Worm (Caenorhabditis elegans) whole organism, late embryonic: ENCODE measurements around the gene ZK1010.5.

Source experiments
- C38D4.7 ChIP-seq: fragments of 200-800 bp; sonication (Bioruptor generic); optimal IDR thresholded peaks from 2 replicates; lab custom pipeline; 2018; ENCODE audit warnings: mild to moderate bottlenecking, missing genetic modification characterization, moderate library complexity, missing compliant biosample characterization
- K02D7.2 ChIP-seq: sonication (generic microtip); optimal IDR thresholded peaks from 2 replicates; lab custom pipeline; 2017; ENCODE audit warnings: mild to moderate bottlenecking, missing genetic modification characterization, missing compliant biosample characterization
- K09A11.1 ChIP-seq: sonication (generic microtip); optimal IDR thresholded peaks from 2 replicates; lab custom pipeline; 2017; ENCODE audit warnings: antibody characterized with exemption, mild to moderate bottlenecking, missing genetic modification characterization, missing compliant biosample characterization; ENCODE audit not compliant: insufficient read depth
- T23F11.4 ChIP-seq: fragments of 200-800 bp; sonication (Bioruptor generic); optimal IDR thresholded peaks from 2 replicates; lab custom pipeline; 2018; ENCODE audit warnings: mild to moderate bottlenecking, missing genetic modification characterization, missing compliant biosample characterization
- Y22D7AL.16 ChIP-seq: sonication (generic microtip); optimal IDR thresholded peaks from 2 replicates; lab custom pipeline; 2016; ENCODE audit warnings: missing genetic modification characterization, missing compliant biosample characterization
- ahr-1 ChIP-seq: sonication (generic microtip); optimal IDR thresholded peaks from 2 replicates; lab custom pipeline; 2016; ENCODE audit warnings: missing genetic modification characterization, missing compliant biosample characterization
- ceh-2 ChIP-seq: sonication (generic microtip); optimal IDR thresholded peaks from 2 replicates; lab custom pipeline; 2016; ENCODE audit warnings: missing genotype, missing genetic modification characterization, missing compliant biosample characterization
- ceh-22 ChIP-seq: sonication (generic microtip); optimal IDR thresholded peaks from 2 replicates; lab custom pipeline; 2017; ENCODE audit warnings: missing biosample characterization, missing genetic modification characterization
- ceh-31 ChIP-seq: sonication (generic microtip); optimal IDR thresholded peaks from 2 replicates; lab custom pipeline; 2016; ENCODE audit warnings: missing genetic modification characterization, missing compliant biosample characterization
- ceh-34 ChIP-seq: sonication (generic microtip); optimal IDR thresholded peaks from 2 replicates; lab custom pipeline; 2016; ENCODE audit warnings: mild to moderate bottlenecking, missing genetic modification characterization, missing compliant biosample characterization
- ceh-45 ChIP-seq: fragments of 200-800 bp; sonication (Bioruptor generic); IDR thresholded peaks from 2 replicates; pipeline ENCODE4 v1.3.6; 2022; ENCODE audit warnings: missing genetic modification reagents, missing genetic modification characterization, missing compliant biosample characterization
- ceh-6 ChIP-seq: fragments of 200-800 bp; sonication (Bioruptor generic); optimal IDR thresholded peaks from 2 replicates; lab custom pipeline; 2018; ENCODE audit warnings: mild to moderate bottlenecking, missing genetic modification characterization, missing compliant biosample characterization
- ceh-9 ChIP-seq: sonication (generic microtip); optimal IDR thresholded peaks from 2 replicates; lab custom pipeline; 2016; ENCODE audit warnings: mild to moderate bottlenecking, missing genetic modification characterization, inconsistent platforms, missing compliant biosample characterization
- elt-4 ChIP-seq: sonication (generic microtip); optimal IDR thresholded peaks from 2 replicates; lab custom pipeline; 2016; ENCODE audit warnings: missing genetic modification characterization, missing compliant biosample characterization
- ets-4 ChIP-seq: sonication (generic microtip); optimal IDR thresholded peaks from 2 replicates; lab custom pipeline; 2016; ENCODE audit warnings: missing genetic modification characterization, missing compliant biosample characterization
- fax-1 ChIP-seq: sonication (generic microtip); optimal IDR thresholded peaks from 2 replicates; lab custom pipeline; 2016; ENCODE audit warnings: missing genotype, missing genetic modification characterization, missing compliant biosample characterization
- fkh-10 ChIP-seq: fragments of 150-350 bp; optimal IDR thresholded peaks from 2 replicates; lab custom pipeline; 2014; ENCODE audit warnings: missing biosample characterization, missing genetic modification reagents, missing genetic modification characterization
- gmeb-2 ChIP-seq: sonication (generic microtip); optimal IDR thresholded peaks from 2 replicates; lab custom pipeline; 2016; ENCODE audit warnings: missing genetic modification characterization, inconsistent platforms, missing compliant biosample characterization
- hlh-13 ChIP-seq: fragments of 200-800 bp; sonication (Bioruptor generic); optimal IDR thresholded peaks from 2 replicates; lab custom pipeline; 2018; ENCODE audit warnings: mild to moderate bottlenecking, missing genetic modification characterization, missing compliant biosample characterization
- hlh-6 ChIP-seq: sonication (generic microtip); optimal IDR thresholded peaks from 2 replicates; lab custom pipeline; 2016; ENCODE audit warnings: missing genotype, missing genetic modification characterization, missing compliant biosample characterization
- hlh-8 ChIP-seq: sonication (generic microtip); optimal IDR thresholded peaks from 2 replicates; lab custom pipeline; 2016; ENCODE audit warnings: missing genotype, missing genetic modification characterization, missing compliant biosample characterization
- lim-6 ChIP-seq: sonication (generic microtip); optimal IDR thresholded peaks from 2 replicates; lab custom pipeline; 2016; ENCODE audit warnings: missing genetic modification characterization, missing compliant biosample characterization
- lin-11 ChIP-seq: fragments of 200-800 bp; sonication (Bioruptor generic); optimal IDR thresholded peaks from 2 replicates; lab custom pipeline; 2018; ENCODE audit warnings: mild to moderate bottlenecking, missing genetic modification characterization, missing compliant biosample characterization
- nfya-1 ChIP-seq: sonication (generic microtip); optimal IDR thresholded peaks from 2 replicates; lab custom pipeline; 2017; ENCODE audit warnings: missing genetic modification characterization, mild to moderate bottlenecking, missing compliant biosample characterization, antibody characterized with exemption, moderate library complexity
- nhr-11 ChIP-seq: fragments of 150-350 bp; optimal IDR thresholded peaks from 2 replicates; lab custom pipeline; 2014; ENCODE audit warnings: missing biosample characterization, missing genetic modification characterization
- nhr-232 ChIP-seq: sonication (generic microtip); optimal IDR thresholded peaks from 2 replicates; lab custom pipeline; 2016; ENCODE audit warnings: missing genetic modification characterization, missing compliant biosample characterization
- odd-2 ChIP-seq: sonication (generic microtip); optimal IDR thresholded peaks from 2 replicates; lab custom pipeline; 2017; ENCODE audit warnings: antibody characterized with exemption, mild to moderate bottlenecking, missing genetic modification characterization, missing compliant biosample characterization
- pag-3 ChIP-seq: sonication (generic microtip); optimal IDR thresholded peaks from 2 replicates; lab custom pipeline; 2016; ENCODE audit warnings: missing compliant biosample characterization, missing genetic modification characterization, borderline replicate concordance
- pat-9 ChIP-seq: fragments of 200-800 bp; sonication (Bioruptor generic); optimal IDR thresholded peaks from 2 replicates; lab custom pipeline; 2018; ENCODE audit warnings: mild to moderate bottlenecking, missing genetic modification characterization, moderate library complexity, missing compliant biosample characterization
- pax-1 ChIP-seq: fragments of 150-350 bp; optimal IDR thresholded peaks from 2 replicates; lab custom pipeline; 2014; ENCODE audit warnings: missing biosample characterization, missing genetic modification characterization
- ref-2 ChIP-seq: sonication (generic microtip); optimal IDR thresholded peaks from 2 replicates; lab custom pipeline; 2016; ENCODE audit warnings: missing genetic modification characterization, missing compliant biosample characterization
- rnt-1 ChIP-seq: sonication (generic microtip); optimal IDR thresholded peaks from 2 replicates; lab custom pipeline; 2016; ENCODE audit warnings: missing genetic modification characterization, missing compliant biosample characterization
- sdc-2 ChIP-seq: sonication (generic microtip); optimal IDR thresholded peaks from 2 replicates; lab custom pipeline; 2016; ENCODE audit warnings: missing genotype, missing genetic modification characterization, missing compliant biosample characterization
- sox-2 ChIP-seq: fragments of 200-800 bp; sonication (Bioruptor generic); IDR thresholded peaks from 2 replicates; pipeline ENCODE4 v1.3.6; 2022; ENCODE audit warnings: missing genetic modification reagents, missing genetic modification characterization, missing compliant biosample characterization
- sox-4 ChIP-seq: sonication (generic microtip); optimal IDR thresholded peaks from 2 replicates; lab custom pipeline; 2017; ENCODE audit warnings: mild to moderate bottlenecking, missing genetic modification characterization, inconsistent platforms, missing compliant biosample characterization
- ttx-3 ChIP-seq: sonication (generic microtip); optimal IDR thresholded peaks from 2 replicates; lab custom pipeline; 2016; ENCODE audit warnings: missing genetic modification reagents, missing genetic modification characterization, missing compliant biosample characterization
- unc-3 ChIP-seq, 2 experiments: fragments of 200-800 bp in 1 of 2; sonication (Bioruptor generic) in 1 of 2; sonication (generic microtip) in 1 of 2; conservative IDR thresholded peaks in 1 of 2; optimal IDR thresholded peaks in 1 of 2; 2 replicates each; pipeline versions ENCODE4 v1.3.6 to Lab custom; 2016 to 2022; ENCODE audit warnings: missing compliant biosample characterization in 2 of 2, missing genetic modification characterization in 2 of 2, missing genetic modification reagents in 1 of 2
- unc-42 ChIP-seq: sonication (generic microtip); optimal IDR thresholded peaks from 2 replicates; lab custom pipeline; 2016; ENCODE audit warnings: missing genotype, missing genetic modification characterization, missing compliant biosample characterization
- unc-55 ChIP-seq: sonication (generic microtip); optimal IDR thresholded peaks from 2 replicates; lab custom pipeline; 2017; ENCODE audit warnings: missing biosample characterization, missing genetic modification reagents, missing genetic modification characterization

Gene ZK1010.5

ce11 chrIII:12987418-12987817 lies at the start of gene ZK1010.5:
TSS of gene ZK1010.5 (minus strand) at chrIII:12987518.
- TF ChIP-seq sox-4 (tag; lab: Kevin White, UChicago) (no peak), lin-11 (tag; lab: Kevin White, UChicago) (no peak), T23F11.4 (GFP tag; lab: Kevin White, UChicago) (no peak), hlh-13 (GFP tag; lab: Kevin White, UChicago) (no peak), Y22D7AL.16 (tag; lab: Kevin White, UChicago) (no peak), fkh-10 (GFP tag; lab: Kevin White, UChicago) (no peak), pag-3 (no peak)

ce11 chrIII:13032429-13033018 lies 45.2 kb upstream of the ZK1010.5 start:
- peak; percentile 83 for TF ChIP-seq K02D7.2
- peak; percentile 39 for TF ChIP-seq sox-4 (tag; lab: Kevin White, UChicago)
- no peak for TF ChIP-seq odd-2 (tag; lab: Kevin White, UChicago)
- no peak for TF ChIP-seq ceh-2 (tag; lab: Kevin White, UChicago)
- TF ChIP-seq lim-6 (tag; lab: Kevin White, UChicago): peak; percentile 44
- TF ChIP-seq sdc-2 (tag; lab: Kevin White, UChicago): peak; percentile 10
- TF ChIP-seq nhr-232 (tag; lab: Kevin White, UChicago): no peak
- no peak for TF ChIP-seq ceh-34 (tag; lab: Kevin White, UChicago)
- TF ChIP-seq ahr-1 (tag; lab: Kevin White, UChicago): no peak
- TF ChIP-seq gmeb-2 (tag; lab: Kevin White, UChicago): peak; percentile 8
- no peak for TF ChIP-seq unc-3 (GFP tag; conservative IDR thresholded peaks at IDR 0.05; lab: Robert Waterston, UW)
- TF ChIP-seq unc-3 (tag; optimal IDR thresholded peaks at IDR 0.05; lab: Kevin White, UChicago): no peak
- peak; percentile 15 for TF ChIP-seq ceh-31
- peak; percentile 13 for TF ChIP-seq C38D4.7 (GFP tag; lab: Kevin White, UChicago)
- TF ChIP-seq nfya-1 (tag; lab: Kevin White, UChicago): no peak
- TF ChIP-seq unc-42 (tag; lab: Kevin White, UChicago): no peak
- no peak for TF ChIP-seq K09A11.1 (tag; lab: Kevin White, UChicago)
- no peak for TF ChIP-seq rnt-1
- no peak for TF ChIP-seq fax-1 (tag; lab: Kevin White, UChicago)

- TF ChIP-seq pat-9 (tag; lab: Kevin White, UChicago): no peak
- no peak for TF ChIP-seq ceh-9 (tag; lab: Kevin White, UChicago)
- no peak for TF ChIP-seq ttx-3 (tag; lab: Kevin White, UChicago)
- no peak for TF ChIP-seq lim-6 (tag; lab: Kevin White, UChicago)
- no peak for TF ChIP-seq ceh-22
- no peak for TF ChIP-seq nhr-11
- TF ChIP-seq ceh-45 (GFP tag; lab: Robert Waterston, UW): no peak
- TF ChIP-seq ref-2 (tag; lab: Kevin White, UChicago): no peak
- TF ChIP-seq elt-4 (tag; lab: Kevin White, UChicago): no peak
- no peak for TF ChIP-seq ets-4 (tag; lab: Kevin White, UChicago)
- no peak for TF ChIP-seq K09A11.1 (tag; lab: Kevin White, UChicago)
- TF ChIP-seq C38D4.7 (GFP tag; lab: Kevin White, UChicago): no peak
- TF ChIP-seq sox-4 (tag; lab: Kevin White, UChicago): no peak
- no peak for TF ChIP-seq pax-1
- no peak for TF ChIP-seq hlh-6 (tag; lab: Kevin White, UChicago)
- TF ChIP-seq ceh-6 (GFP tag; lab: Kevin White, UChicago): no peak
- no peak for TF ChIP-seq unc-55 (GFP tag; lab: Kevin White, UChicago)
- TF ChIP-seq sox-2: no peak
- no peak for TF ChIP-seq hlh-8
These were observed 44.4 kb upstream of the ZK1010.5 start, which contains the start of gene F14F7.5 for ce11 chrIII:13031701-13032100. TSS of gene F14F7.5 (plus strand) at chrIII:13032001.
